Worm (Caenorhabditis elegans) whole organism, young adult: ENCODE measurements around the gene nhr-13.

ENCODE experiments used
- B0019.2 ChIP-seq: fragments of 200-800 bp; sonication (Bioruptor generic); conservative IDR thresholded peaks from 2 replicates; pipeline ENCODE4 v1.3.6; 2022; ENCODE audit warnings: missing genetic modification reagents, missing genetic modification characterization, missing compliant biosample characterization
- C17E4.6 ChIP-seq: fragments of 200-800 bp; sonication (Bioruptor generic); IDR thresholded peaks from 2 replicates; pipeline ENCODE4 v1.3.6; 2022; ENCODE audit warnings: missing genetic modification reagents, missing genetic modification characterization, missing compliant biosample characterization
- D2030.7 ChIP-seq: fragments of 200-800 bp; sonication (Bioruptor generic); IDR thresholded peaks from 2 replicates; pipeline ENCODE4 v1.3.6; 2022; ENCODE audit warnings: missing genetic modification reagents, missing genetic modification characterization, missing compliant biosample characterization
- F23B12.7 ChIP-seq: sonication (generic microtip); optimal IDR thresholded peaks from 2 replicates; lab custom pipeline; 2017; ENCODE audit warnings: missing genetic modification characterization, mild to moderate bottlenecking, missing compliant biosample characterization, antibody characterized with exemption, moderate library complexity; ENCODE audit not compliant: insufficient read depth
- F33H1.4 ChIP-seq: fragments of 200-800 bp; sonication (Bioruptor generic); IDR thresholded peaks from 2 replicates; pipeline ENCODE4 v1.3.6; 2022; ENCODE audit warnings: missing genetic modification reagents, missing genetic modification characterization, missing compliant biosample characterization
- F49E8.2 ChIP-seq: sonication (generic microtip); optimal IDR thresholded peaks from 3 replicates; lab custom pipeline; 2017; ENCODE audit warnings: missing genetic modification characterization, mild to moderate bottlenecking, missing compliant biosample characterization, antibody characterized with exemption, moderate library complexity; ENCODE audit not compliant: insufficient read depth
- F55B11.4 ChIP-seq: sonication (generic microtip); optimal IDR thresholded peaks from 2 replicates; lab custom pipeline; 2016; ENCODE audit warnings: missing compliant biosample characterization, missing genetic modification characterization, borderline replicate concordance; ENCODE audit not compliant: insufficient read depth
- F57A8.1 ChIP-seq: fragments of 200-800 bp; sonication (Bioruptor generic); optimal IDR thresholded peaks from 2 replicates; lab custom pipeline; 2018; ENCODE audit warnings: mild to moderate bottlenecking, missing genetic modification characterization, moderate library complexity, missing compliant biosample characterization
- Y53G8AR.9 ChIP-seq: fragments of 200-800 bp; sonication (Bioruptor generic); conservative IDR thresholded peaks from 2 replicates; pipeline ENCODE4 v1.3.6; 2022; ENCODE audit warnings: missing genetic modification reagents, missing genetic modification characterization, missing compliant biosample characterization
- Y79H2A.3 ChIP-seq: fragments of 200-800 bp; sonication (Bioruptor generic); conservative IDR thresholded peaks from 2 replicates; pipeline ENCODE4 v1.3.6; 2022; ENCODE audit warnings: missing genetic modification reagents, missing genetic modification characterization, missing compliant biosample characterization
- ccch-3 ChIP-seq: fragments of 200-800 bp; sonication (Bioruptor generic); optimal IDR thresholded peaks from 2 replicates; lab custom pipeline; 2018; ENCODE audit warnings: mild to moderate bottlenecking, missing genetic modification characterization, missing compliant biosample characterization
- ceh-40 ChIP-seq: fragments of 200-800 bp; sonication (Bioruptor generic); IDR thresholded peaks from 2 replicates; pipeline ENCODE4 v1.3.6; 2022; ENCODE audit warnings: missing genetic modification characterization, missing compliant biosample characterization
- die-1 ChIP-seq: sonication (generic microtip); optimal IDR thresholded peaks from 2 replicates; lab custom pipeline; 2016; ENCODE audit warnings: missing genotype, mild to moderate bottlenecking, missing genetic modification characterization, missing compliant biosample characterization
- dpff-1 ChIP-seq: sonication (generic microtip); optimal IDR thresholded peaks from 2 replicates; lab custom pipeline; 2017; ENCODE audit warnings: mild to moderate bottlenecking, missing genetic modification characterization, missing compliant biosample characterization
- efl-1 ChIP-seq: fragments of 150-350 bp; optimal IDR thresholded peaks from 2 replicates; lab custom pipeline; 2014; ENCODE audit warnings: missing biosample characterization, missing genetic modification reagents, missing genetic modification characterization
- ekl-4 ChIP-seq: fragments of 200-800 bp; sonication (Bioruptor generic); IDR thresholded peaks from 2 replicates; pipeline ENCODE4 v1.3.6; 2022; ENCODE audit warnings: missing genetic modification reagents, missing genetic modification characterization, missing compliant biosample characterization
- fkh-3 ChIP-seq: sonication (generic microtip); optimal IDR thresholded peaks from 2 replicates; lab custom pipeline; 2016; ENCODE audit warnings: mild to moderate bottlenecking, missing genetic modification characterization, missing compliant biosample characterization
- hlh-12 ChIP-seq: sonication (generic microtip); optimal IDR thresholded peaks from 2 replicates; lab custom pipeline; 2016; ENCODE audit warnings: missing genetic modification characterization, missing compliant biosample characterization
- hlh-26 ChIP-seq: fragments of 200-800 bp; sonication (Bioruptor generic); conservative IDR thresholded peaks from 2 replicates; pipeline ENCODE4 v1.3.6; 2022; ENCODE audit warnings: missing genetic modification reagents, missing genetic modification characterization, missing compliant biosample characterization
- lin-26 ChIP-seq: fragments of 200-800 bp; sonication (Bioruptor generic); IDR thresholded peaks from 2 replicates; pipeline ENCODE4 v1.3.6; 2022; ENCODE audit warnings: missing genetic modification reagents, missing genetic modification characterization, missing compliant biosample characterization
- lin-35 ChIP-seq, 3 experiments: fragments of 150-350 bp in 2 of 3; sonication (generic microtip) in 1 of 3; optimal IDR thresholded peaks; 2 replicates each; lab custom pipeline; 2014 to 2018; ENCODE audit warnings: missing biosample characterization in 3 of 3, missing genetic modification characterization in 3 of 3, missing genetic modification reagents in 3 of 3
- lin-54 ChIP-seq: fragments of 200-800 bp; sonication (Bioruptor generic); optimal IDR thresholded peaks from 2 replicates; lab custom pipeline; 2018; ENCODE audit warnings: mild to moderate bottlenecking, missing genetic modification characterization, missing compliant biosample characterization
- lir-1 ChIP-seq: fragments of 200-800 bp; sonication (Bioruptor generic); conservative IDR thresholded peaks from 2 replicates; pipeline ENCODE4 v1.3.6; 2022; ENCODE audit warnings: missing genetic modification reagents, missing genetic modification characterization, missing compliant biosample characterization
- madf-8 ChIP-seq: fragments of 200-800 bp; sonication (Bioruptor generic); conservative IDR thresholded peaks from 2 replicates; pipeline ENCODE4 v1.3.6; 2022; ENCODE audit warnings: missing genetic modification reagents, missing genetic modification characterization, missing compliant biosample characterization
- mel-28 ChIP-seq: sonication (generic microtip); optimal IDR thresholded peaks from 2 replicates; lab custom pipeline; 2016; ENCODE audit warnings: borderline replicate concordance, mild to moderate bottlenecking, missing genetic modification characterization, missing compliant biosample characterization
- nhr-90 ChIP-seq: sonication (generic microtip); optimal IDR thresholded peaks from 2 replicates; lab custom pipeline; 2016; ENCODE audit warnings: missing genotype, mild to moderate bottlenecking, missing genetic modification characterization, missing compliant biosample characterization
- pha-4 ChIP-seq: fragments of 150-350 bp; sonication (generic microtip); optimal IDR thresholded peaks from 2 replicates; lab custom pipeline; 2014; ENCODE audit warnings: missing biosample characterization, missing genetic modification reagents, missing genetic modification characterization
- rec-8 ChIP-seq, 2 experiments: sonication (generic microtip); optimal IDR thresholded peaks; 2 replicates each; lab custom pipeline; 2016; ENCODE audit warnings: mild to moderate bottlenecking in 2 of 2, missing genetic modification characterization in 2 of 2, missing genetic modification reagents in 2 of 2, missing genotype in 2 of 2, missing biosample characterization in 1 of 2, missing compliant biosample characterization in 1 of 2, moderate library complexity in 1 of 2
- sdz-38 ChIP-seq: sonication (generic microtip); optimal IDR thresholded peaks from 2 replicates; lab custom pipeline; 2016; ENCODE audit warnings: missing genotype, missing genetic modification characterization, missing compliant biosample characterization
- snpc-1.3 ChIP-seq: sonication (generic microtip); optimal IDR thresholded peaks from 2 replicates; lab custom pipeline; 2017; ENCODE audit warnings: missing genetic modification characterization, mild to moderate bottlenecking, missing compliant biosample characterization, antibody characterized with exemption, moderate library complexity, missing genotype, missing genetic modification reagents; ENCODE audit not compliant: insufficient read depth
- snpc-4 ChIP-seq, 5 experiments: fragments of 150-350 bp in 1 of 5; sonication (generic microtip) in 4 of 5; optimal IDR thresholded peaks; 2 replicates each; lab custom pipeline; 2014 to 2018; ENCODE audit warnings: missing genetic modification characterization in 5 of 5, missing biosample characterization in 3 of 5, antibody characterized with exemption in 2 of 5, mild to moderate bottlenecking in 2 of 5, missing compliant biosample characterization in 2 of 5, missing genotype in 2 of 5, moderate library complexity in 2 of 5, missing genetic modification reagents in 1 of 5
- somi-1 ChIP-seq: fragments of 200-800 bp; sonication (Bioruptor generic); optimal IDR thresholded peaks from 2 replicates; lab custom pipeline; 2018; ENCODE audit warnings: mild to moderate bottlenecking, missing genetic modification characterization, missing compliant biosample characterization
- sptf-2 ChIP-seq: fragments of 200-800 bp; sonication (Bioruptor generic); optimal IDR thresholded peaks from 2 replicates; lab custom pipeline; 2018; ENCODE audit warnings: mild to moderate bottlenecking, missing genetic modification characterization, missing compliant biosample characterization
- unc-130 ChIP-seq: sonication (generic microtip); optimal IDR thresholded peaks from 2 replicates; lab custom pipeline; 2016; ENCODE audit warnings: missing genetic modification reagents, missing genetic modification characterization, missing compliant biosample characterization
- zim-3 ChIP-seq: sonication (generic microtip); optimal IDR thresholded peaks from 2 replicates; lab custom pipeline; 2017; ENCODE audit warnings: mild to moderate bottlenecking, missing genetic modification characterization, moderate library complexity, missing compliant biosample characterization

Gene nhr-13

ce11 chrV:2155232-2155631 is 37.1 kb upstream of the nhr-13 start, which contains the start of gene srbc-21:
srbc-21 (plus strand) TSS chrV:2155532.
- no peak for TF ChIP-seq F55B11.4
- no peak for TF ChIP-seq hlh-26
- TF ChIP-seq C17E4.6 (GFP tag; lab: Robert Waterston, UW) = no peak
- no peak for TF ChIP-seq Y53G8AR.9
- no peak for TF ChIP-seq lir-1 (GFP tag; lab: Robert Waterston, UW)
- no peak for TF ChIP-seq Y79H2A.3
- no peak for TF ChIP-seq zim-3
- TF ChIP-seq lin-26 = no peak
- TF ChIP-seq nhr-90 (tag; lab: Kevin White, UChicago) = no peak
- TF ChIP-seq hlh-12 = no peak
- TF ChIP-seq sptf-2 (GFP tag; lab: Kevin White, UChicago) = no peak
- TF ChIP-seq D2030.7 = no peak
- no peak for TF ChIP-seq rec-8 (tag; optimal IDR thresholded peaks at IDR 0.05; lab: Kevin White, UChicago)
- TF ChIP-seq pha-4 (tag; lab: Kevin White, UChicago) = no peak
- no peak for TF ChIP-seq mel-28 (tag; lab: Kevin White, UChicago)
- TF ChIP-seq B0019.2 (GFP tag; lab: Robert Waterston, UW) = no peak

- no peak for TF ChIP-seq hlh-26
- no peak for TF ChIP-seq F33H1.4
- no peak for TF ChIP-seq dpff-1 (tag; lab: Kevin White, UChicago)
- no peak for TF ChIP-seq C17E4.6 (GFP tag; lab: Robert Waterston, UW)
- TF ChIP-seq F57A8.1 (GFP tag; lab: Kevin White, UChicago) = no peak
- TF ChIP-seq F23B12.7 (tag; lab: Kevin White, UChicago) = no peak
- TF ChIP-seq madf-8 (GFP tag; lab: Robert Waterston, UW) = no peak
- TF ChIP-seq fkh-3 (tag; lab: Kevin White, UChicago) = no peak
- no peak for TF ChIP-seq lin-35 (GFP tag; optimal IDR thresholded peaks at IDR 0.05; lab: Kevin White, UChicago)
- no peak for TF ChIP-seq sdz-38 (tag; lab: Kevin White, UChicago)
- no peak for TF ChIP-seq die-1 (tag; lab: Kevin White, UChicago)
Measured at ce11 chrV:2156830-2157229, 35.5 kb upstream of the nhr-13 start, which contains the start of gene srbc-22. srbc-22 (plus strand) TSS chrV:2157130.

ce11 chrV:2159331-2159730 is 33.0 kb upstream of the nhr-13 start, which contains the start of gene C45H4.14:
C45H4.14 (minus strand) TSS chrV:2159431.
- TF ChIP-seq F49E8.2 (tag; lab: Kevin White, UChicago) = no peak
- no peak for TF ChIP-seq ccch-3
- TF ChIP-seq madf-8 (GFP tag; lab: Robert Waterston, UW) = 0 out of 2 replicates have a peak, but pooled peaks have one; percentile 9
- no peak for TF ChIP-seq ekl-4 (GFP tag; lab: Robert Waterston, UW)
- TF ChIP-seq efl-1 = peak; percentile 45
- no peak for TF ChIP-seq lin-26
- TF ChIP-seq F57A8.1 (GFP tag; lab: Kevin White, UChicago) = no peak
- no peak for TF ChIP-seq lin-54 (GFP tag; lab: Kevin White, UChicago)
- TF ChIP-seq unc-130 (GFP tag; lab: Kevin White, UChicago) = no peak

ce11 chrV:2163735-2164134 is 28.6 kb upstream of the nhr-13 start, which contains the start of gene str-255:
str-255 (minus strand) TSS chrV:2163835.
- no peak for TF ChIP-seq snpc-1.3
- TF ChIP-seq somi-1 (GFP tag; lab: Kevin White, UChicago) = no peak
- no peak for TF ChIP-seq ceh-40 (GFP tag; lab: Robert Waterston, UW)
- TF ChIP-seq snpc-4 (GFP tag; optimal IDR thresholded peaks at IDR 0.05; lab: Kevin White, UChicago) = no peak
- TF ChIP-seq snpc-4 (tag; optimal IDR thresholded peaks at IDR 0.05; lab: Kevin White, UChicago) = no peak
- TF ChIP-seq madf-8 (GFP tag; lab: Robert Waterston, UW) = no peak
- TF ChIP-seq lir-1 (GFP tag; lab: Robert Waterston, UW) = no peak
